Worm (Caenorhabditis elegans) whole organism, midembryonic: ENCODE results near the gene drn-1.

Source experiments
- T22C8.4 ChIP-seq: fragments of 200-800 bp; sonication (Bioruptor generic); IDR thresholded peaks from 2 replicates; pipeline ENCODE4 v1.3.6; 2022; ENCODE audit warnings: missing genetic modification characterization, missing compliant biosample characterization
- cog-1 ChIP-seq: sonication (generic microtip); optimal IDR thresholded peaks from 2 replicates; lab custom pipeline; 2016; ENCODE audit warnings: missing genetic modification characterization, missing compliant biosample characterization
- flt-1 ChIP-seq: fragments of 200-800 bp; sonication (Bioruptor generic); IDR thresholded peaks from 2 replicates; pipeline ENCODE4 v1.3.6; 2022; ENCODE audit warnings: missing genetic modification characterization, missing compliant biosample characterization
- klf-2 ChIP-seq: fragments of 200-800 bp; sonication (Bioruptor generic); conservative IDR thresholded peaks from 2 replicates; pipeline ENCODE4 v1.3.6; 2022; ENCODE audit warnings: missing genetic modification reagents, missing genetic modification characterization, missing compliant biosample characterization
- med-1 ChIP-seq: sonication (generic microtip); optimal IDR thresholded peaks from 2 replicates; lab custom pipeline; 2017; ENCODE audit warnings: missing genetic modification characterization, mild to moderate bottlenecking, missing compliant biosample characterization, antibody characterized with exemption, missing genetic modification reagents; ENCODE audit not compliant: insufficient read depth
- tab-1 ChIP-seq: fragments of 200-800 bp; sonication (Bioruptor generic); IDR thresholded peaks from 2 replicates; pipeline ENCODE4 v1.3.6; 2022; ENCODE audit warnings: missing genetic modification characterization, missing compliant biosample characterization
- ztf-23 ChIP-seq: fragments of 200-800 bp; sonication (Bioruptor generic); IDR thresholded peaks from 2 replicates; pipeline ENCODE4 v1.3.6; 2022; ENCODE audit warnings: missing genetic modification reagents, missing genetic modification characterization, missing compliant biosample characterization
- ztf-29 ChIP-seq: fragments of 200-800 bp; sonication (Bioruptor generic); IDR thresholded peaks from 2 replicates; pipeline ENCODE4 v1.3.6; 2022; ENCODE audit warnings: missing genetic modification reagents, missing genetic modification characterization, missing compliant biosample characterization

DNA sequence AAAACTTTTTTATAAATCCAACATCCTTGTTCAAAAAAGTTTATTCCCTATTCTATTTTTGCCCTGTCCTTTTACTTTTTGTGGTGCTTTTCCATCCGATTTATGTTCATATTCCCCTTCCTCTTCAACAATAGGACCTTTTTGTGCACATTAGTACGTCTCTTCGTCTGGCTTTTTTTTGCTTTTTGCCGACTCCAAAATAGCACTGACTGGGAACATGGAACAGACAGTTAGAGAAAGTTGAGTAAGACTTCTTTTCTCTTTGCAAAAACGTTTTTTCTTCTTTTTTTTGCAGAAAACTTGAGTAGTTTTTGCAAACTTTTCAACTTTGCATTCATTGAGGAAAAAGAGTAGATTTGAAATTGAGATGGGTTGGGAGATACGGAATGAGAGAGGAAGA, 30.2 kb upstream of the drn-1 start:
- no peak for TF ChIP-seq flt-1 (GFP tag; lab: Robert Waterston, UW)
- TF ChIP-seq cog-1 (tag; lab: Kevin White, UChicago) = no peak
- TF ChIP-seq ztf-29 (GFP tag; lab: Robert Waterston, UW) = no peak
- TF ChIP-seq klf-2 (GFP tag; lab: Robert Waterston, UW) = no peak
- TF ChIP-seq med-1 = no peak
- no peak for TF ChIP-seq tab-1 (GFP tag; lab: Robert Waterston, UW)
- TF ChIP-seq T22C8.4 (GFP tag; lab: Robert Waterston, UW) = no peak
- no peak for TF ChIP-seq ztf-23 (GFP tag; lab: Robert Waterston, UW)
